Worm (Caenorhabditis elegans) whole organism, young adult: ENCODE measurements around the gene cdh-4.

Experiments
- B0336.3 ChIP-seq: fragments of 200-800 bp; sonication (Bioruptor generic); IDR thresholded peaks from 2 replicates; pipeline ENCODE4 v1.3.6; 2022; ENCODE audit warnings: missing genetic modification characterization, missing compliant biosample characterization
- K11D2.4 ChIP-seq: fragments of 200-800 bp; sonication (Bioruptor generic); IDR thresholded peaks from 2 replicates; pipeline ENCODE4 v1.3.6; 2022; ENCODE audit warnings: missing genetic modification reagents, missing genetic modification characterization, missing compliant biosample characterization
- ZK185.1 ChIP-seq: sonication (generic microtip); optimal IDR thresholded peaks from 2 replicates; lab custom pipeline; 2016; ENCODE audit warnings: mild to moderate bottlenecking, missing genetic modification characterization, missing compliant biosample characterization; ENCODE audit not compliant: poor library complexity, severe bottlenecking
- atf-7 ChIP-seq: sonication (generic microtip); optimal IDR thresholded peaks from 2 replicates; lab custom pipeline; 2017; ENCODE audit warnings: mild to moderate bottlenecking, missing genetic modification characterization, missing compliant biosample characterization
- attf-5 ChIP-seq: fragments of 200-800 bp; sonication (Bioruptor generic); optimal IDR thresholded peaks from 2 replicates; lab custom pipeline; 2018; ENCODE audit warnings: mild to moderate bottlenecking, missing genetic modification characterization, missing compliant biosample characterization
- cebp-1 ChIP-seq, 2 experiments: fragments of 200-800 bp in 1 of 2; sonication (Bioruptor generic) in 1 of 2; sonication (generic microtip) in 1 of 2; IDR thresholded peaks in 1 of 2; optimal IDR thresholded peaks in 1 of 2; 2 replicates each; pipeline versions ENCODE4 v1.3.6 to Lab custom; 2017 to 2022; ENCODE audit warnings: missing compliant biosample characterization in 2 of 2, missing genetic modification characterization in 2 of 2, mild to moderate bottlenecking in 1 of 2, missing genetic modification reagents in 1 of 2, moderate library complexity in 1 of 2
- ceh-100 ChIP-seq: fragments of 200-800 bp; sonication (Bioruptor generic); IDR thresholded peaks from 2 replicates; pipeline ENCODE4 v1.3.6; 2022; ENCODE audit warnings: missing genetic modification reagents, missing genetic modification characterization, missing compliant biosample characterization
- ceh-79 ChIP-seq: sonication (generic microtip); optimal IDR thresholded peaks from 2 replicates; lab custom pipeline; 2017; ENCODE audit warnings: mild to moderate bottlenecking, missing genetic modification characterization, missing compliant biosample characterization
- chd-7 ChIP-seq: sonication (generic microtip); optimal IDR thresholded peaks from 2 replicates; lab custom pipeline; 2016; ENCODE audit warnings: mild to moderate bottlenecking, missing genetic modification characterization, moderate library complexity, missing compliant biosample characterization
- die-1 ChIP-seq: sonication (generic microtip); optimal IDR thresholded peaks from 2 replicates; lab custom pipeline; 2016; ENCODE audit warnings: missing genotype, mild to moderate bottlenecking, missing genetic modification characterization, missing compliant biosample characterization
- dox-1 ChIP-seq: fragments of 200-800 bp; sonication (Bioruptor generic); IDR thresholded peaks from 2 replicates; pipeline ENCODE4 v1.3.6; 2022; ENCODE audit warnings: missing genetic modification reagents, missing genetic modification characterization, missing compliant biosample characterization
- dpff-1 ChIP-seq: sonication (generic microtip); optimal IDR thresholded peaks from 2 replicates; lab custom pipeline; 2017; ENCODE audit warnings: mild to moderate bottlenecking, missing genetic modification characterization, missing compliant biosample characterization
- ekl-4 ChIP-seq: fragments of 200-800 bp; sonication (Bioruptor generic); IDR thresholded peaks from 2 replicates; pipeline ENCODE4 v1.3.6; 2022; ENCODE audit warnings: missing genetic modification reagents, missing genetic modification characterization, missing compliant biosample characterization
- ets-4 ChIP-seq: fragments of 200-800 bp; sonication (Bioruptor generic); optimal IDR thresholded peaks from 2 replicates; lab custom pipeline; 2018; ENCODE audit warnings: mild to moderate bottlenecking, missing genetic modification characterization, missing compliant biosample characterization
- hmg-1.2 ChIP-seq: fragments of 200-800 bp; sonication (Bioruptor generic); IDR thresholded peaks from 2 replicates; pipeline ENCODE4 v1.3.6; 2022; ENCODE audit warnings: missing genetic modification reagents, missing genetic modification characterization, missing compliant biosample characterization
- hmg-20 ChIP-seq: fragments of 200-800 bp; sonication (Bioruptor generic); IDR thresholded peaks from 2 replicates; pipeline ENCODE4 v1.3.6; 2022; ENCODE audit warnings: missing genetic modification reagents, missing genetic modification characterization, missing compliant biosample characterization
- let-526 ChIP-seq: fragments of 200-800 bp; sonication (Bioruptor generic); IDR thresholded peaks from 2 replicates; pipeline ENCODE4 v1.3.6; 2022; ENCODE audit warnings: missing genetic modification reagents, missing genetic modification characterization, missing compliant biosample characterization
- lin-26 ChIP-seq: fragments of 200-800 bp; sonication (Bioruptor generic); IDR thresholded peaks from 2 replicates; pipeline ENCODE4 v1.3.6; 2022; ENCODE audit warnings: missing genetic modification reagents, missing genetic modification characterization, missing compliant biosample characterization
- lin-35 ChIP-seq, 3 experiments: fragments of 150-350 bp in 2 of 3; sonication (generic microtip) in 1 of 3; optimal IDR thresholded peaks; 2 replicates each; lab custom pipeline; 2014 to 2018; ENCODE audit warnings: missing biosample characterization in 3 of 3, missing genetic modification characterization in 3 of 3, missing genetic modification reagents in 3 of 3
- lin-40 ChIP-seq: sonication (generic microtip); optimal IDR thresholded peaks from 2 replicates; lab custom pipeline; 2016; ENCODE audit warnings: missing genetic modification characterization, mild to moderate bottlenecking, missing compliant biosample characterization, missing genotype, missing genetic modification reagents
- lin-54 ChIP-seq: fragments of 200-800 bp; sonication (Bioruptor generic); optimal IDR thresholded peaks from 2 replicates; lab custom pipeline; 2018; ENCODE audit warnings: mild to moderate bottlenecking, missing genetic modification characterization, missing compliant biosample characterization
- lsl-1 ChIP-seq: fragments of 200-800 bp; sonication (Bioruptor generic); optimal IDR thresholded peaks from 2 replicates; lab custom pipeline; 2018; ENCODE audit warnings: mild to moderate bottlenecking, missing genetic modification characterization, moderate library complexity, missing compliant biosample characterization
- madf-10 ChIP-seq: sonication (generic microtip); optimal IDR thresholded peaks from 2 replicates; lab custom pipeline; 2016; ENCODE audit warnings: mild to moderate bottlenecking, missing genetic modification characterization, missing compliant biosample characterization
- madf-3 ChIP-seq: fragments of 200-800 bp; sonication (Bioruptor generic); IDR thresholded peaks from 2 replicates; pipeline ENCODE4 v1.3.6; 2022; ENCODE audit warnings: missing genetic modification reagents, missing genetic modification characterization, missing compliant biosample characterization
- madf-6 ChIP-seq: fragments of 200-800 bp; sonication (Bioruptor generic); IDR thresholded peaks from 2 replicates; pipeline ENCODE4 v1.3.6; 2022; ENCODE audit warnings: missing genetic modification reagents, missing genetic modification characterization, missing compliant biosample characterization
- nfyb-1 ChIP-seq: fragments of 200-800 bp; sonication (Bioruptor generic); IDR thresholded peaks from 2 replicates; pipeline ENCODE4 v1.3.6; 2022; ENCODE audit warnings: missing genetic modification reagents, missing genetic modification characterization, missing compliant biosample characterization
- nhr-80 ChIP-seq: sonication (generic microtip); optimal IDR thresholded peaks from 2 replicates; lab custom pipeline; 2016; ENCODE audit warnings: missing genetic modification characterization, missing compliant biosample characterization
- rec-8 ChIP-seq, 2 experiments: sonication (generic microtip); optimal IDR thresholded peaks; 2 replicates each; lab custom pipeline; 2016; ENCODE audit warnings: mild to moderate bottlenecking in 2 of 2, missing genetic modification characterization in 2 of 2, missing genetic modification reagents in 2 of 2, missing genotype in 2 of 2, missing biosample characterization in 1 of 2, missing compliant biosample characterization in 1 of 2, moderate library complexity in 1 of 2
- rpc-1 ChIP-seq, 2 experiments: fragments of 150-350 bp in 1 of 2; sonication (generic microtip) in 1 of 2; optimal IDR thresholded peaks; 2 replicates each; lab custom pipeline; 2014 to 2018; ENCODE audit warnings: missing biosample characterization in 1 of 2, missing genetic modification characterization in 1 of 2, missing genetic modification reagents in 1 of 2, missing genotype in 1 of 2
- snpc-4 ChIP-seq, 5 experiments: fragments of 150-350 bp in 1 of 5; sonication (generic microtip) in 4 of 5; optimal IDR thresholded peaks; 2 replicates each; lab custom pipeline; 2014 to 2018; ENCODE audit warnings: missing genetic modification characterization in 5 of 5, missing biosample characterization in 3 of 5, antibody characterized with exemption in 2 of 5, mild to moderate bottlenecking in 2 of 5, missing compliant biosample characterization in 2 of 5, missing genotype in 2 of 5, moderate library complexity in 2 of 5, missing genetic modification reagents in 1 of 5
- somi-1 ChIP-seq: fragments of 200-800 bp; sonication (Bioruptor generic); optimal IDR thresholded peaks from 2 replicates; lab custom pipeline; 2018; ENCODE audit warnings: mild to moderate bottlenecking, missing genetic modification characterization, missing compliant biosample characterization
- tbp1 ChIP-seq: fragments of 200-800 bp; sonication (Bioruptor generic); optimal IDR thresholded peaks from 2 replicates; lab custom pipeline; 2018; ENCODE audit warnings: mild to moderate bottlenecking, missing genetic modification characterization, missing compliant biosample characterization
- tlf-1 ChIP-seq: fragments of 200-800 bp; sonication (Bioruptor generic); optimal IDR thresholded peaks from 2 replicates; lab custom pipeline; 2018; ENCODE audit warnings: mild to moderate bottlenecking, missing genetic modification characterization, missing compliant biosample characterization
- unc-62 ChIP-seq: fragments of 150-350 bp; optimal IDR thresholded peaks from 2 replicates; lab custom pipeline; 2014; ENCODE audit warnings: missing biosample characterization, missing genetic modification reagents, missing genetic modification characterization
- zfh-2 ChIP-seq: fragments of 200-800 bp; sonication (Bioruptor generic); conservative IDR thresholded peaks from 2 replicates; pipeline ENCODE4 v1.3.6; 2022; ENCODE audit warnings: missing genetic modification reagents, missing genetic modification characterization, missing compliant biosample characterization
- zim-3 ChIP-seq: sonication (generic microtip); optimal IDR thresholded peaks from 2 replicates; lab custom pipeline; 2017; ENCODE audit warnings: mild to moderate bottlenecking, missing genetic modification characterization, moderate library complexity, missing compliant biosample characterization
- ztf-22 ChIP-seq: fragments of 200-800 bp; sonication (Bioruptor generic); optimal IDR thresholded peaks from 2 replicates; lab custom pipeline; 2018; ENCODE audit warnings: mild to moderate bottlenecking, missing genetic modification characterization, moderate library complexity, missing compliant biosample characterization
- ztf-26 ChIP-seq: sonication (generic microtip); optimal IDR thresholded peaks from 2 replicates; lab custom pipeline; 2017; ENCODE audit warnings: missing genetic modification characterization, missing compliant biosample characterization

Gene cdh-4

ce11 chrIII:4493008-4493777 lies 27.0 kb upstream of the cdh-4 start:
- TF ChIP-seq atf-7 (peak; percentile 71), snpc-4 (GFP tag; optimal IDR thresholded peaks at IDR 0.05; lab: Kevin White, UChicago) (no peak), snpc-4 (tag; optimal IDR thresholded peaks at IDR 0.05; lab: Kevin White, UChicago) (peak in 1 of 4 experiments; percentile 13), hmg-1.2 (GFP tag; lab: Robert Waterston, UW) (0 out of 2 replicates have a peak, but pooled peaks have one; percentile 8), ZK185.1 (tag; lab: Kevin White, UChicago) (peak; percentile 37), nhr-80 (tag; lab: Kevin White, UChicago) (peak; percentile 72), lsl-1 (no peak), ceh-79 (no peak)

ce11 chrIII:4494541-4495010 lies 25.6 kb upstream of the cdh-4 start:
- TF ChIP-seq atf-7 (peak; percentile 83), nhr-80 (tag; lab: Kevin White, UChicago) (peak; percentile 82), ets-4 (peak; percentile 10), hmg-20 (GFP tag; lab: Robert Waterston, UW) (no peak), dpff-1 (no peak), tlf-1 (GFP tag; lab: Kevin White, UChicago) (no peak), madf-6 (GFP tag; lab: Robert Waterston, UW) (0 out of 2 replicates have a peak, but pooled peaks have one; percentile 16), somi-1 (GFP tag; lab: Kevin White, UChicago) (peak; percentile 67), lin-26 (peak; percentile 51; the same call in 1 of the 2 replicates), let-526 (GFP tag; lab: Robert Waterston, UW) (peak; percentile 66; the same call in 1 of the 2 replicates), K11D2.4 (0 out of 2 replicates have a peak, but pooled peaks have one; percentile 24), dox-1 (GFP tag; lab: Robert Waterston, UW) (peak; percentile 27; the same call in 1 of the 2 replicates), ztf-22 (GFP tag; lab: Kevin White, UChicago) (no peak), tbp1 (peak; percentile 16), attf-5 (peak; percentile 48), madf-10 (peak; percentile 35), snpc-4 (GFP tag; optimal IDR thresholded peaks at IDR 0.05; lab: Kevin White, UChicago) (no peak), snpc-4 (tag; optimal IDR thresholded peaks at IDR 0.05; lab: Kevin White, UChicago) (peak in 1 of 4 experiments; percentile 20), die-1 (tag; lab: Kevin White, UChicago) (peak; percentile 55), zfh-2 (no peak), ZK185.1 (tag; lab: Kevin White, UChicago) (peak; percentile 66), lin-40 (tag; lab: Kevin White, UChicago) (peak; percentile 60), cebp-1 (GFP tag; IDR thresholded peaks at IDR 0.05; lab: Robert Waterston, UW) (no peak), cebp-1 (tag; optimal IDR thresholded peaks at IDR 0.05; lab: Kevin White, UChicago) (peak; percentile 51), lin-54 (peak; percentile 36), unc-62 (GFP tag; lab: Kevin White, UChicago) (peak; percentile 30), chd-7 (tag; lab: Kevin White, UChicago) (peak; percentile 13), zim-3 (no peak), ceh-100 (GFP tag; lab: Robert Waterston, UW) (no peak), ztf-26 (tag; lab: Kevin White, UChicago) (peak; percentile 65), B0336.3 (peak; percentile 35)

ce11 chrIII:4495250-4495649 lies 24.9 kb upstream of the cdh-4 start:
- no peak for TF ChIP-seq ekl-4 (GFP tag; lab: Robert Waterston, UW)
- no peak for TF ChIP-seq madf-3
- no peak for TF ChIP-seq tbp1
- TF ChIP-seq lin-35 (GFP tag; optimal IDR thresholded peaks at IDR 0.05; lab: Kevin White, UChicago), result no peak
- TF ChIP-seq cebp-1 (GFP tag; IDR thresholded peaks at IDR 0.05; lab: Robert Waterston, UW), result no peak
- no peak for TF ChIP-seq cebp-1 (tag; optimal IDR thresholded peaks at IDR 0.05; lab: Kevin White, UChicago)
- no peak for TF ChIP-seq rpc-1 (optimal IDR thresholded peaks at IDR 0.05; lab: Kevin White, UChicago)
- no peak for TF ChIP-seq rpc-1 (tag; optimal IDR thresholded peaks at IDR 0.05; lab: Kevin White, UChicago)
- no peak for TF ChIP-seq rec-8 (tag; optimal IDR thresholded peaks at IDR 0.05; lab: Kevin White, UChicago)
- peak; percentile 14; the same call in 1 of the 2 replicates for TF ChIP-seq nfyb-1 (GFP tag; lab: Robert Waterston, UW)
